Worm (Caenorhabditis elegans): ENCODE data around the gene Y42H9AR.4.

Gene Y42H9AR.4

DNA sequence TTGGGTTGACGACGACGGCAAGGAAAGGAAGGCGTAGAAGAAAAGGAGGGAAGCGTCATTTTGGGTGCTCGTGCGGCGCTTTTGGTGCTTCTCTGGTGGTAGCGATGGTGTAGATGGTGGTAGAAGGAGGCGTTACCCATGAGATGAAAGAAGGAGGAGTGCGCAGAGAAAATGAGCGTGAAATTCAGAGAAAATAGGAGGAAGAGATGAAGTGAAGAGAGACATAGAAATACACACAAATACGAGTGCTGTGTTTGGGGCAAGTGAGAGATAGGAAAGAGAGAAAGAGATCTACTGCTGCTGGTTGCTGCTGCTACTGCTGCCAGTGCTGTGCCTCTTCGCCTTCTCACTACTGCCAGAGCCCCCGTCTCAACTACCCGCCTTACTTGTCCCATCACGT is 45.4 kb downstream of the Y42H9AR.4 start:
- peak; percentile 71 for TF ChIP-seq sptf-1 (tag; optimal IDR thresholded peaks at IDR 0.05)
- peak; percentile 77 for TF ChIP-seq unc-120 (tag; optimal IDR thresholded peaks at IDR 0.05; ENCODE audit: poor library complexity, severe bottlenecking)
- peak; percentile 58 for TF ChIP-seq mls-2 (tag; optimal IDR thresholded peaks at IDR 0.05)
- TF ChIP-seq snpc-4 (tag; optimal IDR thresholded peaks at IDR 0.05): no peak
- TF ChIP-seq unc-62 (GFP tag; optimal IDR thresholded peaks at IDR 0.05): peak; percentile 8
- TF ChIP-seq ces-1 (GFP tag; optimal IDR thresholded peaks at IDR 0.05): peak; percentile 48
- TF ChIP-seq drap-1 (GFP tag; optimal IDR thresholded peaks at IDR 0.05): peak; percentile 15
- TF ChIP-seq pha-4 (tag; optimal IDR thresholded peaks at IDR 0.05): peak; percentile 19
- TF ChIP-seq mab-5 (tag; optimal IDR thresholded peaks at IDR 0.05): no peak
- no peak for TF ChIP-seq sem-2 (GFP tag; optimal IDR thresholded peaks at IDR 0.05)
- TF ChIP-seq M03D4.4 (tag; optimal IDR thresholded peaks at IDR 0.05): peak; percentile 36
- no peak for TF ChIP-seq cnd-1 (tag; optimal IDR thresholded peaks at IDR 0.05)
- TF ChIP-seq ztf-11 (tag; optimal IDR thresholded peaks at IDR 0.05): peak; percentile 34
- TF ChIP-seq ham-2 (GFP tag; optimal IDR thresholded peaks at IDR 0.05): peak; percentile 29
- TF ChIP-seq lsy-2 (tag; optimal IDR thresholded peaks at IDR 0.05): peak; percentile 24
- TF ChIP-seq mep-1 (tag; optimal IDR thresholded peaks at IDR 0.05): peak; percentile 30

DNA sequence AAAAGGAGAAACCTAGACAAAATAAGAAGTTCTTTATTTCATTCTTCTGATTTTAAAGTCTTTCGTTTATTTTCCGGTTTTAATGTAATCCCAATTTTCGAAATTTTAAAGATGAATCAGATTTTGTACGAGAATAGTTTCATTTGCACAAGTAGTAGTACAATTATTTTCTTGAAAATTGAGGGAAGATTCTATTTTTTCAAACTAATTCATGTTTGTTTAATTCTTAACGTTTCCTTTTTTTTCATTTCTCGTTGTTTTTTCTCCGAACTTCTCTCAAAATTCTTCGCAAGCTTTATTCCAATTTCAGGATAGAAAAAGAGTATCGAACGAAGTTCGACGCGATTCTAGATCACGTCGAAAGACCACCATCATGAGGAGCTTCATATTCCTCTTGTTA is 49.7 kb downstream of the Y42H9AR.4 start, which contains the start of gene sax-7:
Gene sax-7 (plus strand): TSS at position 301 of the 400 bp plus-strand sequence.
- no peak for TF ChIP-seq mab-5 (tag; optimal IDR thresholded peaks at IDR 0.05)
- TF ChIP-seq lin-13 (tag; optimal IDR thresholded peaks at IDR 0.05): no peak
- no peak for TF ChIP-seq blmp-1 (tag; optimal IDR thresholded peaks at IDR 0.05)
- TF ChIP-seq nhr-28 (tag; optimal IDR thresholded peaks at IDR 0.05): no peak
- no peak for TF ChIP-seq snpc-4 (tag; optimal IDR thresholded peaks at IDR 0.05)
- no peak for TF ChIP-seq tbx-8 (GFP tag; optimal IDR thresholded peaks at IDR 0.05)
- TF ChIP-seq ztf-11 (tag; optimal IDR thresholded peaks at IDR 0.05): no peak
- TF ChIP-seq zip-8 (tag; optimal IDR thresholded peaks at IDR 0.05): no peak
- no peak for TF ChIP-seq flh-1 (GFP tag; optimal IDR thresholded peaks at IDR 0.05)
- TF ChIP-seq elt-3 (tag; optimal IDR thresholded peaks at IDR 0.05): no peak
- no peak for TF ChIP-seq nhr-76 (tag; optimal IDR thresholded peaks at IDR 0.05)

DNA sequence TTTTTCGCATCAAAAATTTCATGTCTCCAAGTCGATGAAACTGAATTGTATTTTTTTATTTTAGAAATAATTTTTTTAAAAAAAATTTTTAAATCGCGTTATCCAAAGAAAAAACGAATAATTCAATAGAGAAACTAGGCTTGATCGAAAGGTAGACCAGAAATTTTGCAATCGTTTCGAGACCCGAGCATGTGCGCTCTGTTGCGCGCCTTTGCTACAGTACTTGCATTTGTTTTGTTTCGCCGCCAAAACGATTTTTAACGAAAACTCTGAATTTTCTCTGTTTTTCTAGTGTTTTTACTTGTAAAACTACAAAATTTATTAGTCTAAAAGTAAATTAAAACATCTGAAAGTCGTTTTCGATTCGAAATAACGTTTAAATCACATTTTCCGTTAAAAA is 50.8 kb downstream of the Y42H9AR.4 start:
- TF ChIP-seq lsy-2 (tag; optimal IDR thresholded peaks at IDR 0.05) (no peak), lin-13 (tag; optimal IDR thresholded peaks at IDR 0.05) (no peak), pha-4 (tag; optimal IDR thresholded peaks at IDR 0.05) (no peak)
